Worm (Caenorhabditis elegans) whole organism, L4 larva: ENCODE data around the gene C07A9.13.

ENCODE experiments used
- D1046.2 ChIP-seq: fragments of 200-800 bp; sonication (Bioruptor generic); IDR thresholded peaks from 2 replicates; pipeline ENCODE4 v1.3.6; 2022; ENCODE audit warnings: missing genetic modification characterization, missing compliant biosample characterization
- F10B5.3 ChIP-seq: sonication (generic microtip); optimal IDR thresholded peaks from 2 replicates; lab custom pipeline; 2016; ENCODE audit warnings: mild to moderate bottlenecking, missing genetic modification characterization, missing compliant biosample characterization
- F26F4.8 ChIP-seq: fragments of 200-800 bp; sonication (Bioruptor generic); conservative IDR thresholded peaks from 2 replicates; pipeline ENCODE4 v1.3.6; 2022; ENCODE audit warnings: missing genetic modification characterization, missing compliant biosample characterization
- F37D6.2 ChIP-seq: sonication (generic microtip); optimal IDR thresholded peaks from 2 replicates; lab custom pipeline; 2016; ENCODE audit warnings: mild to moderate bottlenecking, missing genetic modification characterization, missing compliant biosample characterization
- T20F7.1 ChIP-seq: fragments of 200-800 bp; sonication (Bioruptor generic); optimal IDR thresholded peaks from 2 replicates; lab custom pipeline; 2018; ENCODE audit warnings: mild to moderate bottlenecking, missing genetic modification characterization, missing compliant biosample characterization
- T26A8.4 ChIP-seq: fragments of 200-800 bp; sonication (Bioruptor generic); IDR thresholded peaks from 2 replicates; pipeline ENCODE4 v1.3.6; 2022; ENCODE audit warnings: missing genetic modification characterization, missing compliant biosample characterization
- Y5F2A.4 ChIP-seq: fragments of 200-800 bp; sonication (Bioruptor generic); optimal IDR thresholded peaks from 2 replicates; lab custom pipeline; 2018; ENCODE audit warnings: mild to moderate bottlenecking, missing genetic modification characterization, missing compliant biosample characterization
- Y75B8A.6 ChIP-seq: fragments of 200-800 bp; sonication (Bioruptor generic); IDR thresholded peaks from 2 replicates; pipeline ENCODE4 v1.3.6; 2022; ENCODE audit warnings: missing genetic modification reagents, missing genetic modification characterization, missing compliant biosample characterization
- arid-1 ChIP-seq: fragments of 200-800 bp; sonication (Bioruptor generic); conservative IDR thresholded peaks from 2 replicates; pipeline ENCODE4 v1.3.6; 2022; ENCODE audit warnings: missing genetic modification reagents, missing genetic modification characterization, missing compliant biosample characterization
- ceh-28 ChIP-seq: fragments of 150-350 bp; optimal IDR thresholded peaks from 2 replicates; lab custom pipeline; 2014; ENCODE audit warnings: missing biosample characterization, missing genetic modification reagents, missing genetic modification characterization
- ceh-44 ChIP-seq: fragments of 200-800 bp; sonication (Bioruptor generic); IDR thresholded peaks from 2 replicates; pipeline ENCODE4 v1.3.6; 2022; ENCODE audit warnings: missing genetic modification reagents, missing genetic modification characterization, missing compliant biosample characterization
- ceh-82 ChIP-seq: sonication (generic microtip); optimal IDR thresholded peaks from 2 replicates; lab custom pipeline; 2017; ENCODE audit warnings: missing biosample characterization, missing genetic modification characterization
- cey-2 ChIP-seq: sonication (generic microtip); optimal IDR thresholded peaks from 3 replicates; lab custom pipeline; 2017; ENCODE audit warnings: missing genetic modification characterization, mild to moderate bottlenecking, missing compliant biosample characterization, antibody characterized with exemption, borderline replicate concordance; ENCODE audit not compliant: insufficient read depth
- ctbp-1 ChIP-seq: fragments of 200-800 bp; sonication (Bioruptor generic); IDR thresholded peaks from 2 replicates; pipeline ENCODE4 v1.3.6; 2022; ENCODE audit warnings: missing genetic modification reagents, missing genetic modification characterization, missing compliant biosample characterization
- daf-12 ChIP-seq: fragments of 150-350 bp; optimal IDR thresholded peaks from 2 replicates; lab custom pipeline; 2014; ENCODE audit warnings: missing biosample characterization, missing genetic modification reagents, missing genetic modification characterization
- daf-19 ChIP-seq: fragments of 200-800 bp; sonication (Bioruptor generic); conservative IDR thresholded peaks from 2 replicates; pipeline ENCODE4 v1.3.6; 2022; ENCODE audit warnings: missing genetic modification characterization, missing compliant biosample characterization
- dpl-1 ChIP-seq: fragments of 150-350 bp; optimal IDR thresholded peaks from 2 replicates; lab custom pipeline; 2014; ENCODE audit warnings: missing biosample characterization, missing genetic modification reagents, missing genetic modification characterization
- egl-27 ChIP-seq: sonication (generic microtip); optimal IDR thresholded peaks from 3 replicates; lab custom pipeline; 2017; ENCODE audit warnings: missing biosample characterization, missing genetic modification reagents, missing genetic modification characterization
- gei-8 ChIP-seq: fragments of 200-800 bp; sonication (Bioruptor generic); optimal IDR thresholded peaks from 2 replicates; lab custom pipeline; 2018; ENCODE audit warnings: mild to moderate bottlenecking, missing genetic modification characterization, missing compliant biosample characterization
- hif-1 ChIP-seq, 2 experiments: sonication (generic microtip); optimal IDR thresholded peaks; 2 replicates each; lab custom pipeline; 2016 to 2017; ENCODE audit warnings: missing compliant biosample characterization in 2 of 2, missing genetic modification characterization in 2 of 2, missing genetic modification reagents in 2 of 2, missing genotype in 2 of 2, mild to moderate bottlenecking in 1 of 2
- hlh-11 ChIP-seq: fragments of 200-800 bp; sonication (Bioruptor generic); optimal IDR thresholded peaks from 2 replicates; lab custom pipeline; 2018; ENCODE audit warnings: mild to moderate bottlenecking, missing genetic modification characterization, missing compliant biosample characterization
- hlh-30 ChIP-seq: sonication (generic microtip); optimal IDR thresholded peaks from 2 replicates; lab custom pipeline; 2017; ENCODE audit warnings: antibody characterized with exemption, mild to moderate bottlenecking, missing genetic modification characterization, missing compliant biosample characterization; ENCODE audit not compliant: insufficient read depth
- lin-1 ChIP-seq: fragments of 200-800 bp; sonication (Bioruptor generic); IDR thresholded peaks from 2 replicates; pipeline ENCODE4 v1.3.6; 2022; ENCODE audit warnings: missing genetic modification reagents, missing genetic modification characterization, missing compliant biosample characterization
- lin-29 ChIP-seq: fragments of 200-800 bp; sonication (Bioruptor generic); IDR thresholded peaks from 2 replicates; pipeline ENCODE4 v1.3.6; 2022; ENCODE audit warnings: missing genetic modification reagents, missing genetic modification characterization, missing compliant biosample characterization
- lin-38 ChIP-seq: fragments of 200-800 bp; sonication (Bioruptor generic); IDR thresholded peaks from 2 replicates; pipeline ENCODE4 v1.3.6; 2022; ENCODE audit warnings: missing genetic modification reagents, missing genetic modification characterization, missing compliant biosample characterization
- lin-39 ChIP-seq: fragments of 150-350 bp; optimal IDR thresholded peaks from 2 replicates; lab custom pipeline; 2014; ENCODE audit warnings: missing biosample characterization, missing genetic modification reagents, missing genetic modification characterization
- lir-3 ChIP-seq: sonication (generic microtip); optimal IDR thresholded peaks from 2 replicates; lab custom pipeline; 2016; ENCODE audit warnings: mild to moderate bottlenecking, missing genetic modification characterization, missing compliant biosample characterization
- lsy-2 ChIP-seq, 2 experiments: fragments of 150-350 bp in 1 of 2; sonication (generic microtip) in 1 of 2; optimal IDR thresholded peaks; 2 replicates each; lab custom pipeline; 2014 to 2017; ENCODE audit warnings: missing biosample characterization in 2 of 2, missing genetic modification characterization in 2 of 2
- madf-5 ChIP-seq, 2 experiments: fragments of 200-800 bp; sonication (Bioruptor generic); IDR thresholded peaks; 2 replicates each; pipeline ENCODE4 v1.3.6; 2022; ENCODE audit warnings: missing compliant biosample characterization in 2 of 2, missing genetic modification characterization in 2 of 2
- madf-9 ChIP-seq: fragments of 200-800 bp; sonication (Bioruptor generic); conservative IDR thresholded peaks from 2 replicates; pipeline ENCODE4 v1.3.6; 2022; ENCODE audit warnings: missing genetic modification reagents, missing genetic modification characterization, missing compliant biosample characterization
- mep-1 ChIP-seq: fragments of 150-350 bp; sonication (generic microtip); optimal IDR thresholded peaks from 3 replicates; lab custom pipeline; 2014; ENCODE audit warnings: missing biosample characterization, missing genetic modification characterization
- mes-2 ChIP-seq: sonication (generic microtip); optimal IDR thresholded peaks from 2 replicates; lab custom pipeline; 2016; ENCODE audit warnings: missing genotype, mild to moderate bottlenecking, missing genetic modification characterization, missing compliant biosample characterization; ENCODE audit not compliant: poor library complexity, severe bottlenecking
- mxl-3 ChIP-seq: fragments of 200-800 bp; sonication (Bioruptor generic); optimal IDR thresholded peaks from 2 replicates; lab custom pipeline; 2018; ENCODE audit warnings: mild to moderate bottlenecking, missing genetic modification characterization, missing compliant biosample characterization
- nhr-10 ChIP-seq: fragments of 150-350 bp; optimal IDR thresholded peaks from 2 replicates; lab custom pipeline; 2014; ENCODE audit warnings: missing biosample characterization, missing genetic modification characterization
- nhr-102 ChIP-seq: sonication (generic microtip); optimal IDR thresholded peaks from 2 replicates; lab custom pipeline; 2016; ENCODE audit warnings: mild to moderate bottlenecking, missing genetic modification characterization, moderate library complexity, missing compliant biosample characterization
- nhr-111 ChIP-seq: fragments of 200-800 bp; sonication (Bioruptor generic); optimal IDR thresholded peaks from 2 replicates; lab custom pipeline; 2018; ENCODE audit warnings: mild to moderate bottlenecking, missing genetic modification characterization, missing compliant biosample characterization
- nhr-41 ChIP-seq: fragments of 200-800 bp; sonication (Bioruptor generic); IDR thresholded peaks from 2 replicates; pipeline ENCODE4 v1.3.6; 2022; ENCODE audit warnings: missing genetic modification reagents, missing genetic modification characterization, missing compliant biosample characterization
- nhr-42 ChIP-seq: fragments of 200-800 bp; sonication (Bioruptor generic); IDR thresholded peaks from 2 replicates; pipeline ENCODE4 v1.3.6; 2022; ENCODE audit warnings: missing genetic modification characterization, missing compliant biosample characterization
- nhr-6 ChIP-seq: fragments of 150-350 bp; optimal IDR thresholded peaks from 2 replicates; lab custom pipeline; 2014; ENCODE audit warnings: missing biosample characterization, missing genetic modification characterization
- nhr-77 ChIP-seq: fragments of 150-350 bp; optimal IDR thresholded peaks from 2 replicates; lab custom pipeline; 2014; ENCODE audit warnings: missing biosample characterization, missing genetic modification characterization
- pqm-1 ChIP-seq: sonication (generic microtip); optimal IDR thresholded peaks from 2 replicates; lab custom pipeline; 2017; ENCODE audit warnings: missing biosample characterization, missing genetic modification characterization
- saeg-2 ChIP-seq: fragments of 200-800 bp; sonication (Bioruptor generic); IDR thresholded peaks from 2 replicates; pipeline ENCODE4 v1.3.6; 2022; ENCODE audit warnings: missing genetic modification reagents, missing genetic modification characterization, missing compliant biosample characterization
- sdz-12 ChIP-seq: fragments of 200-800 bp; sonication (Bioruptor generic); optimal IDR thresholded peaks from 2 replicates; lab custom pipeline; 2018; ENCODE audit warnings: mild to moderate bottlenecking, missing genetic modification characterization, missing compliant biosample characterization
- set-16 ChIP-seq: fragments of 200-800 bp; sonication (Bioruptor generic); IDR thresholded peaks from 2 replicates; pipeline ENCODE4 v1.3.6; 2022; ENCODE audit warnings: missing genetic modification reagents, missing genetic modification characterization, missing compliant biosample characterization
- snpc-4 ChIP-seq: fragments of 150-350 bp; optimal IDR thresholded peaks from 2 replicates; lab custom pipeline; 2014; ENCODE audit warnings: missing biosample characterization, missing genetic modification characterization
- spr-1 ChIP-seq: sonication (generic microtip); optimal IDR thresholded peaks from 2 replicates; lab custom pipeline; 2016; ENCODE audit warnings: mild to moderate bottlenecking, missing genetic modification characterization, missing compliant biosample characterization
- tag-97 ChIP-seq: fragments of 200-800 bp; sonication (Bioruptor generic); IDR thresholded peaks from 2 replicates; pipeline ENCODE4 v1.3.6; 2022; ENCODE audit warnings: missing genetic modification characterization, missing compliant biosample characterization
- tra-1 ChIP-seq: fragments of 200-800 bp; sonication (Bioruptor generic); IDR thresholded peaks from 2 replicates; pipeline ENCODE4 v1.3.6; 2022; ENCODE audit warnings: missing genetic modification reagents, missing genetic modification characterization, missing compliant biosample characterization
- unc-39 ChIP-seq: sonication (generic microtip); optimal IDR thresholded peaks from 2 replicates; lab custom pipeline; 2017; ENCODE audit warnings: missing biosample characterization, missing genetic modification characterization
- vab-7 ChIP-seq: fragments of 200-800 bp; sonication (Bioruptor generic); IDR thresholded peaks from 2 replicates; pipeline ENCODE4 v1.3.6; 2022; ENCODE audit warnings: missing genetic modification reagents, missing genetic modification characterization, missing compliant biosample characterization
- zip-2 ChIP-seq: fragments of 150-350 bp; optimal IDR thresholded peaks from 2 replicates; lab custom pipeline; 2014; ENCODE audit warnings: missing biosample characterization, missing genetic modification characterization
- ztf-11 ChIP-seq: fragments of 150-350 bp; optimal IDR thresholded peaks from 2 replicates; lab custom pipeline; 2014; ENCODE audit warnings: missing biosample characterization, missing genetic modification characterization

The C07A9.13 gene

ce11 chrIII:9717243-9717642, 36.1 kb upstream of the C07A9.13 start (continued):
- no peak for TF ChIP-seq lin-29 (GFP tag; lab: Robert Waterston, UW)
- TF ChIP-seq nhr-41 (GFP tag; lab: Robert Waterston, UW) = no peak
- TF ChIP-seq hlh-30 (tag; lab: Kevin White, UChicago) = peak; percentile 68
- TF ChIP-seq T26A8.4 = no peak; the same call in 1 of the 2 replicates
- TF ChIP-seq hlh-11 = peak; percentile 70
- TF ChIP-seq ctbp-1 (GFP tag; lab: Robert Waterston, UW) = no peak
- TF ChIP-seq lin-38 (GFP tag; lab: Robert Waterston, UW) = peak; percentile 67
- TF ChIP-seq nhr-111 (GFP tag; lab: Kevin White, UChicago) = no peak
- no peak for TF ChIP-seq arid-1 (GFP tag; lab: Robert Waterston, UW)
- TF ChIP-seq nhr-77 (tag; lab: Kevin White, UChicago) = no peak
- no peak for TF ChIP-seq saeg-2 (GFP tag; lab: Robert Waterston, UW)
- TF ChIP-seq zip-2 (tag; lab: Kevin White, UChicago) = no peak
- TF ChIP-seq ceh-44 (GFP tag; lab: Robert Waterston, UW) = no peak
- peak; percentile 27; the same call in 1 of the 2 replicates for TF ChIP-seq nhr-42 (GFP tag; lab: Robert Waterston, UW)
- peak; percentile 64 for TF ChIP-seq F10B5.3 (tag; lab: Kevin White, UChicago)
- TF ChIP-seq daf-19 = no peak
- TF ChIP-seq T20F7.1 = no peak
- TF ChIP-seq unc-39 (tag; lab: Kevin White, UChicago) = no peak
- peak; percentile 89 for TF ChIP-seq mes-2 (tag; lab: Kevin White, UChicago)
- no peak for TF ChIP-seq ceh-82
- TF ChIP-seq daf-12 (tag; lab: Kevin White, UChicago) = no peak
- no peak for TF ChIP-seq D1046.2 (GFP tag; lab: Robert Waterston, UW)
- TF ChIP-seq snpc-4 (tag; lab: Kevin White, UChicago) = peak; percentile 91
- no peak for TF ChIP-seq ceh-28 (tag; lab: Kevin White, UChicago)
- no peak for TF ChIP-seq ztf-11 (tag; lab: Kevin White, UChicago)
- no peak for TF ChIP-seq egl-27 (tag; lab: Kevin White, UChicago)
- TF ChIP-seq set-16 = no peak
- peak; percentile 65 for TF ChIP-seq nhr-6
- no peak for TF ChIP-seq F26F4.8
- TF ChIP-seq dpl-1 (GFP tag; lab: Kevin White, UChicago) = peak; percentile 30
- TF ChIP-seq Y5F2A.4 = no peak
- TF ChIP-seq mxl-3 (GFP tag; lab: Kevin White, UChicago) = no peak
- TF ChIP-seq tag-97 (GFP tag; lab: Robert Waterston, UW) = no peak
- no peak for TF ChIP-seq gei-8
- peak; percentile 73 for TF ChIP-seq nhr-102
- no peak for TF ChIP-seq pqm-1 (tag; lab: Kevin White, UChicago)
- no peak for TF ChIP-seq madf-5 (GFP tag; IDR thresholded peaks at IDR 0.05; lab: Robert Waterston, UW)
- TF ChIP-seq sdz-12 (GFP tag; lab: Kevin White, UChicago) = no peak
- TF ChIP-seq mep-1 (tag; lab: Kevin White, UChicago) = peak; percentile 59
- TF ChIP-seq lir-3 (tag; lab: Kevin White, UChicago) = no peak
- TF ChIP-seq madf-9 = no peak
- peak in 1 of 2 experiments; percentile 8 for TF ChIP-seq hif-1 (tag; optimal IDR thresholded peaks at IDR 0.05; lab: Kevin White, UChicago)
- peak in 1 of 2 experiments; percentile 73 for TF ChIP-seq lsy-2 (tag; optimal IDR thresholded peaks at IDR 0.05; lab: Kevin White, UChicago)
- TF ChIP-seq nhr-10 (tag; lab: Kevin White, UChicago) = no peak
- peak; percentile 28; the same call in 1 of the 2 replicates for TF ChIP-seq tra-1
- no peak for TF ChIP-seq F37D6.2 (tag; lab: Kevin White, UChicago)
- no peak for TF ChIP-seq Y75B8A.6 (GFP tag; lab: Robert Waterston, UW)
- no peak for TF ChIP-seq cey-2 (tag; lab: Kevin White, UChicago)
- TF ChIP-seq spr-1 (tag; lab: Kevin White, UChicago) = peak; percentile 16
- TF ChIP-seq lin-1 (GFP tag; lab: Robert Waterston, UW) = peak; percentile 82; the same call in 1 of the 2 replicates
- no peak for TF ChIP-seq lin-39 (tag; lab: Kevin White, UChicago)
- no peak for TF ChIP-seq vab-7
